Worm (Caenorhabditis elegans): ENCODE data around the gene osm-11.

The osm-11 gene

DNA sequence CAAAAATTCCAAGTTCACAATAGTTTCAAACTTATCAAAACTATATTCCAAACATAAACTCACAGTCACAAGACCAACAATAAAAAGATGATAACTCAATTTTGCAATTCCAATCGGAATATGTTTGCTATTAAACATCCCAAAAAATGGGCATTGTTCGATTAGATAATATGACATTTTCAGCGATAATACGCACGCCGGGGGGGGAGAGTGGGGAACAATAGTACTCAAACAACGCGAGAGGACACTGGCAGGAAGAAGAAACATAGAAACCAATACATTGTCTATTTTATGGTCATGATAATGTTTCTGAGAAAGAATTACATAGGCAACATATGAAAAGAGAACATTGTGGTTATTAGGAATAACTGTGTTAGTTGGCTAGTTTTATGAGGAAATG lies 45.5 kb downstream of the osm-11 start:
- TF ChIP-seq ceh-13 (GFP tag; optimal IDR thresholded peaks at IDR 0.05) (no peak), B0310.2 (tag; optimal IDR thresholded peaks at IDR 0.05) (no peak), tbx-11 (GFP tag; IDR thresholded peaks at IDR 0.05) (no peak)

DNA sequence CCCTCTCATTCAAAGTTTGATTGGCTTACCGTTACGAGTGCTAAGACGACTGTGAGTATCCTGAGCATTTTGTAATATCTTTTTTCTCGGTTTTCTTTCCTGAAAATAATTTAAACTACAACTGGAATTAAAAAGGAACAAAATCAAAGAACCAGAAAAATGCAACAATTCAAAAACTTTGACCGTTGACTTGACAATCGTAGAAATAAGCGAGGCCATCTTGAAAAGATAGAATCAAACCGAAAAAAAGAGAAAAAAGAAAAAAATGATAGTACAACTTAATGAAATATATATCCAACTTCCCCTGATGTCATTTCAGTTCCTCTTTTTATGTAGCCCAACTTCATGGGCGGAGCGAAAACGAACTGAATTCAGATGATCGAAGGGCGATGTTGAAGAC lies 46.8 kb downstream of the osm-11 start, which contains the start of gene F10D7.3:
Gene F10D7.3 (minus strand): TSS at position 101 of the 400 bp plus-strand sequence.
- TF ChIP-seq aly-1 (tag; optimal IDR thresholded peaks at IDR 0.05), result no peak
- no peak for TF ChIP-seq ets-7 (tag; optimal IDR thresholded peaks at IDR 0.05)
- TF ChIP-seq sea-1 (GFP tag; conservative IDR thresholded peaks at IDR 0.05), result no peak

DNA sequence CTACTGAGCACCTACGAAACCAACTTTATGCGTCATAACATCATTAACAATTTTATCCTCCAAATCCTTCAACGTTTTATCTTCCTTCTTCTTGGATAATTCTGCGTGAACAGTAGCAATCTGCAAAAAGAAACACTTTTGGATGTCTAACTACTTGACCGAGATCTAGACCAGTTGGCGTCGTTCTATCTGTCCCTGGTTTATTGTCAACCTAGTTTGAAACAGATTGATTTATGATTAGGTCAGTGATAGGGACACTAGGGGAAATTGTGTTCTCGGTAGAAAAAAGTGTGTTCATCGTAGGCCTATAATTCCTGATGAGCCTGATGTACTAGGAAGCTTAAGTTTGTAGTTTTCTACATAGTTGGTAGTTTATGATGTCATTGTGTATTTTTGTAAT lies 47.4 kb downstream of the osm-11 start:
- TF ChIP-seq ceh-36 (tag; optimal IDR thresholded peaks at IDR 0.05) (no peak), sea-1 (GFP tag; conservative IDR thresholded peaks at IDR 0.05) (no peak), hmg-4 (GFP tag; optimal IDR thresholded peaks at IDR 0.05) (no peak), tra-4 (tag; optimal IDR thresholded peaks at IDR 0.05) (no peak), flt-1 (GFP tag; IDR thresholded peaks at IDR 0.05) (no peak), pes-1 (GFP tag; IDR thresholded peaks at IDR 0.05) (no peak), F13C5.2 (tag; optimal IDR thresholded peaks at IDR 0.05) (no peak)
